Worm (Caenorhabditis elegans) whole organism, L4/young adult: ENCODE data around the gene C05D11.5.

Experiments
- W03F9.2 ChIP-seq: fragments of 150-350 bp; optimal IDR thresholded peaks from 2 replicates; lab custom pipeline; 2014; ENCODE audit warnings: missing biosample characterization, missing genetic modification characterization
- dao-5 ChIP-seq: sonication (generic microtip); optimal IDR thresholded peaks from 2 replicates; lab custom pipeline; 2016; ENCODE audit warnings: missing genotype, missing genetic modification characterization, moderate library complexity, missing compliant biosample characterization

- TF ChIP-seq dao-5 (tag; lab: Kevin White, UChicago): no peak
- TF ChIP-seq W03F9.2: no peak
These were observed 30.0 kb downstream of the C05D11.5 start, which contains the start of gene znf-622 for ce11 chrIII:6381584-6382391.
